4 fruit fly cellular contexts compared by ENCODE assay signal in genomic region chr3R:9968239-9968638, dm6.
TF ChIP-seq lines count a peak whose summit lies in the region.

No protein-coding gene starts in this region.

- no peak for TF ChIP-seq CTCF in whole organism, embryonic (GFP tag; optimal IDR thresholded peaks at IDR 0.05; lab: Kevin White, UChicago)

TF ChIP-seq in whole organism, adult, 20 proteins besides CTCF, POLR2A, EP300 and RAD21:
- TF ChIP-seq CG5204 (GFP tag; optimal IDR thresholded peaks at IDR 0.05; lab: Kevin White, UChicago) (no peak), CG12768 (GFP tag; optimal IDR thresholded peaks at IDR 0.05; lab: Kevin White, UChicago) (no peak), CG7045 (GFP tag; optimal IDR thresholded peaks at IDR 0.05; lab: Kevin White, UChicago) (no peak), CG33017 (tag; optimal IDR thresholded peaks at IDR 0.05; lab: Kevin White, UChicago) (no peak), cnc (optimal IDR thresholded peaks at IDR 0.05; lab: Kevin White, UChicago) (no peak), kay (GFP tag; lab: Kevin White, UChicago; ENCODE audit: borderline replicate concordance) (peak; percentile 77), Crg-1 (GFP tag; optimal IDR thresholded peaks at IDR 0.05; lab: Kevin White, UChicago) (no peak), Mnt (GFP tag; optimal IDR thresholded peaks at IDR 0.05; lab: Kevin White, UChicago) (no peak), CG1620 (GFP tag; optimal IDR thresholded peaks at IDR 0.05; lab: Kevin White, UChicago) (no peak)

TF ChIP-seq in whole organism, embryonic, 481 proteins besides CTCF, POLR2A, EP300 and RAD21:
- no peak for TF ChIP-seq amos (GFP tag; IDR thresholded peaks at IDR 0.05; lab: Robert Waterston, UW; ENCODE audit: partially characterized antibody)
- peak; percentile 34 for TF ChIP-seq corto (GFP tag; optimal IDR thresholded peaks at IDR 0.05; lab: Kevin White, UChicago)
- TF ChIP-seq CG7987 (GFP tag; optimal IDR thresholded peaks at IDR 0.05; lab: Kevin White, UChicago), result no peak
- TF ChIP-seq lbe (GFP tag; optimal IDR thresholded peaks at IDR 0.05; lab: Kevin White, UChicago), result peak; percentile 22
- no peak for TF ChIP-seq wor (GFP tag; IDR thresholded peaks at IDR 0.05; lab: Robert Waterston, UW)
- no peak for TF ChIP-seq HmgZ (tag; optimal IDR thresholded peaks at IDR 0.05; lab: Kevin White, UChicago)
TF ChIP-seq in whole organism, embryonic: peak in this region for 2.

TF ChIP-seq in whole organism, prepupa, 60 proteins besides CTCF, POLR2A, EP300 and RAD21:
- TF ChIP-seq net (GFP tag; optimal IDR thresholded peaks at IDR 0.05; lab: Kevin White, UChicago) (no peak), Hr39 (GFP tag; optimal IDR thresholded peaks at IDR 0.05; lab: Kevin White, UChicago) (no peak), CG11762 (GFP tag; optimal IDR thresholded peaks at IDR 0.05; lab: Kevin White, UChicago; ENCODE audit: insufficient read depth) (no peak), CG6854 (GFP tag; optimal IDR thresholded peaks at IDR 0.05; lab: Kevin White, UChicago) (no peak), Met (GFP tag; optimal IDR thresholded peaks at IDR 0.05; lab: Kevin White, UChicago) (no peak), svp (GFP tag; lab: Kevin White, UChicago) (peak; percentile 68), dac (GFP tag; optimal IDR thresholded peaks at IDR 0.05; lab: Kevin White, UChicago) (no peak), fd59A (GFP tag; optimal IDR thresholded peaks at IDR 0.05; lab: Kevin White, UChicago) (no peak), vri (GFP tag; optimal IDR thresholded peaks at IDR 0.05; lab: Kevin White, UChicago) (peak; percentile 67), cyc (GFP tag; optimal IDR thresholded peaks at IDR 0.05; lab: Kevin White, UChicago) (no peak), CG3032 (tag; optimal IDR thresholded peaks at IDR 0.05; lab: Kevin White, UChicago) (no peak), Eip93F (GFP tag; optimal IDR thresholded peaks at IDR 0.05; lab: Kevin White, UChicago) (peak; percentile 96), Lpt (GFP tag; optimal IDR thresholded peaks at IDR 0.05; lab: Kevin White, UChicago) (no peak), Eip78C (GFP tag; lab: Kevin White, UChicago) (peak; percentile 31), Gug (GFP tag; IDR thresholded peaks at IDR 0.05; lab: Robert Waterston, UW) (no peak), eg (GFP tag; IDR thresholded peaks at IDR 0.05; lab: Robert Waterston, UW) (no peak), fkh (GFP tag; optimal IDR thresholded peaks at IDR 0.05; lab: Kevin White, UChicago) (no peak)

TF ChIP-seq in whole organism, wandering third instar larva, 38 proteins besides CTCF, POLR2A, EP300 and RAD21:
- peak; percentile 20 for TF ChIP-seq Hnf4 (GFP tag; optimal IDR thresholded peaks at IDR 0.05; lab: Kevin White, UChicago)
- no peak for TF ChIP-seq OdsH (GFP tag; optimal IDR thresholded peaks at IDR 0.05; lab: Kevin White, UChicago)
- no peak for TF ChIP-seq ey (GFP tag; optimal IDR thresholded peaks at IDR 0.05; lab: Kevin White, UChicago)
- TF ChIP-seq Jra (GFP tag; optimal IDR thresholded peaks at IDR 0.05; lab: Kevin White, UChicago), result no peak
- TF ChIP-seq Hr83 (GFP tag; optimal IDR thresholded peaks at IDR 0.05; lab: Kevin White, UChicago; ENCODE audit: poor library complexity, severe bottlenecking), result peak; percentile 16
- TF ChIP-seq Abd-B (GFP tag; optimal IDR thresholded peaks at IDR 0.05; lab: Kevin White, UChicago), result no peak
- TF ChIP-seq dsf (GFP tag; optimal IDR thresholded peaks at IDR 0.05; lab: Kevin White, UChicago; ENCODE audit: borderline replicate concordance), result no peak
- TF ChIP-seq fru (GFP tag; optimal IDR thresholded peaks at IDR 0.05; lab: Kevin White, UChicago), result peak; percentile 43
- TF ChIP-seq h (GFP tag; optimal IDR thresholded peaks at IDR 0.05; lab: Kevin White, UChicago), result peak; percentile 53
- peak; percentile 70 for TF ChIP-seq CrebA (GFP tag; optimal IDR thresholded peaks at IDR 0.05; lab: Kevin White, UChicago; ENCODE audit: borderline replicate concordance)
- no peak for TF ChIP-seq Rel (GFP tag; optimal IDR thresholded peaks at IDR 0.05; lab: Kevin White, UChicago)
- TF ChIP-seq Rel (tag; optimal IDR thresholded peaks at IDR 0.05; lab: Kevin White, UChicago), result peak; percentile 84
- TF ChIP-seq Dif (GFP tag; optimal IDR thresholded peaks at IDR 0.05; lab: Kevin White, UChicago; ENCODE audit: partially characterized antibody), result no peak
- TF ChIP-seq pan (optimal IDR thresholded peaks at IDR 0.05; lab: Kevin White, UChicago), result no peak
TF ChIP-seq in whole organism, wandering third instar larva: peak in this region for 6.
